Fruit fly (Drosophila melanogaster) whole organism, prepupa: ENCODE results near the gene Gr93b.
A peak's percentile ranks its signal among the peaks of the same experiment; 100 is the strongest.

Experiments
- CG10669 ChIP-seq: fragments of 200-800 bp; sonication (Bioruptor generic); optimal IDR thresholded peaks from 3 replicates; lab custom pipeline; 2018; ENCODE audit warnings: missing biosample characterization, mild to moderate bottlenecking, missing genetic modification characterization, moderate library complexity
- CG11762 ChIP-seq: fragments of 200-800 bp; sonication (Bioruptor generic); optimal IDR thresholded peaks from 3 replicates; lab custom pipeline; 2016; ENCODE audit warnings: missing biosample characterization, missing genetic modification characterization; ENCODE audit not compliant: insufficient read depth
- Eip75B ChIP-seq: fragments of 200-800 bp; sonication (Bioruptor generic); optimal IDR thresholded peaks from 3 replicates; lab custom pipeline; 2016; ENCODE audit warnings: missing biosample characterization, missing genetic modification characterization
- Eip93F ChIP-seq: fragments of 200-800 bp; sonication (Bioruptor generic); optimal IDR thresholded peaks from 2 replicates; lab custom pipeline; 2016; ENCODE audit warnings: missing biosample characterization, mild to moderate bottlenecking, missing genetic modification characterization
- Ets96B ChIP-seq: fragments of 200-800 bp; optimal IDR thresholded peaks from 2 replicates; lab custom pipeline; 2019; ENCODE audit warnings: missing biosample characterization, mild to moderate bottlenecking, missing genetic modification characterization, moderate library complexity
- Gug ChIP-seq: fragments of 200-800 bp; sonication (Bioruptor generic); IDR thresholded peaks from 2 replicates; pipeline ENCODE4 v1.3.6; 2022; ENCODE audit warnings: missing biosample characterization, missing genetic modification characterization
- Lpt ChIP-seq: fragments of 200-800 bp; sonication (Bioruptor generic); optimal IDR thresholded peaks from 3 replicates; lab custom pipeline; 2016; ENCODE audit warnings: missing biosample characterization, missing genetic modification characterization
- acj6 ChIP-seq: fragments of 200-800 bp; sonication (Bioruptor generic); optimal IDR thresholded peaks from 3 replicates; lab custom pipeline; 2016; ENCODE audit warnings: missing biosample characterization, missing genetic modification characterization
- dac ChIP-seq: fragments of 200-800 bp; sonication (Bioruptor generic); optimal IDR thresholded peaks from 2 replicates; lab custom pipeline; 2017; ENCODE audit warnings: missing biosample characterization, mild to moderate bottlenecking, missing genetic modification characterization
- vri ChIP-seq: fragments of 200-800 bp; sonication (Bioruptor generic); optimal IDR thresholded peaks from 3 replicates; lab custom pipeline; 2016; ENCODE audit warnings: missing biosample characterization, mild to moderate bottlenecking, missing genetic modification characterization

dm6 chr3R:21859509-21859908, 15.9 kb upstream of the Gr93b start:
- TF ChIP-seq vri (GFP tag; lab: Kevin White, UChicago): peak; percentile 91
- TF ChIP-seq CG11762 (GFP tag; lab: Kevin White, UChicago): peak; percentile 68
- peak; percentile 78 for TF ChIP-seq Ets96B (tag; lab: Kevin White, UChicago)
- peak; percentile 93 for TF ChIP-seq Eip93F (GFP tag; lab: Kevin White, UChicago)
- TF ChIP-seq CG10669 (GFP tag; lab: Kevin White, UChicago): peak; percentile 75
- peak; percentile 73 for TF ChIP-seq Lpt (GFP tag; lab: Kevin White, UChicago)
- TF ChIP-seq Gug (GFP tag; lab: Robert Waterston, UW): peak; percentile 69
- TF ChIP-seq dac (GFP tag; lab: Kevin White, UChicago): peak; percentile 78
- peak; percentile 92 for TF ChIP-seq acj6 (GFP tag; lab: Kevin White, UChicago)
- peak; percentile 96 for TF ChIP-seq Eip75B
